Worm (Caenorhabditis elegans): Measurements from ENCODE around the gene hlb-1.

DNA sequence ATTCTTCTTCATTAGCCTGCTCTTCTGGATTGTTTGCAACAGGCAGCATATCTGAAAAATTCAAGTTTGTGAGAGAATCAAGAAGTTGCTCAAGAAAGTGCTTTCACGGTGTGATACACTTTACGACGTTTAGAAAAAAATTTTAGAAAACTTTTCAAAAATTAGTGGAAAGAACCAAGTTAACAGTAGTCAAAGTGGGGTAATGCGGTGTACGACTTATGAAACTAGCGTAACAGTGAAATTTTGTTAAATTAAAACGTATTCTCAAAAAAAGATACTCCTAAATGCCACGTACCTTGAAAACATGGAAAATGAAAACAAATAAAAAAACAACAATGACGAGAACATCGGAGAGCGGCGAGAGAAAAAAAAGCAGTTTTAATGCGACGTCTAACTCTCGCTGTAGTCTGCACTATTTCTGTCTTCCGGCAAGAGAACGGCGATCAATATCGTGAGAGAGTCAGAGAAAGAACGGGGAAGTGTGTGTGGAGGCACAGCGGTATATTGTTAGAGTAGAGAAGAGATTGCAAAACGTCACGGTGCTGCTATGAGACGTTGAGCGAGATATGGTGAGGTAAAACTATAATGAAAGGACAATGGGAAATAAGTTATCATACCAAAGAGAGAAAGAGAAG is 34.7 kb upstream of the hlb-1 start, which contains the start of gene ekl-5:
- TF ChIP-seq snpc-4 (GFP tag; optimal IDR thresholded peaks at IDR 0.05) (no peak), snpc-4 (tag; optimal IDR thresholded peaks at IDR 0.05) (no peak), lsy-27 (tag; optimal IDR thresholded peaks at IDR 0.05; ENCODE audit: borderline replicate concordance, insufficient read depth) (no peak), ztf-28 (GFP tag; IDR thresholded peaks at IDR 0.05) (no peak), F57A8.1 (GFP tag; optimal IDR thresholded peaks at IDR 0.05) (no peak), let-607 (tag; optimal IDR thresholded peaks at IDR 0.05) (no peak), bed-1 (GFP tag; IDR thresholded peaks at IDR 0.05) (no peak), dpl-1 (GFP tag; optimal IDR thresholded peaks at IDR 0.05) (no peak), ceh-91 (GFP tag; IDR thresholded peaks at IDR 0.05) (no peak), ama-1 (optimal IDR thresholded peaks at IDR 0.05) (no peak), ama-1 (GFP tag; optimal IDR thresholded peaks at IDR 0.05) (no peak), F57C9.4 (tag; optimal IDR thresholded peaks at IDR 0.05) (no peak)

Data from whole organism, young adult.